Fruit fly (Drosophila melanogaster) Kc167 (cell line): ENCODE data around the gene CG42486.

Source experiments
- Myc ChIP-seq: fragments of >200 bp; optimal IDR thresholded peaks from 2 replicates; lab custom pipeline; 2017; ENCODE audit warnings: missing external identifiers
- Sin3A ChIP-seq: fragments of >200 bp; optimal IDR thresholded peaks from 2 replicates; lab custom pipeline; 2018; ENCODE audit warnings: missing external identifiers
- h ChIP-seq: fragments of >200 bp; optimal IDR thresholded peaks from 3 replicates; lab custom pipeline; 2018; ENCODE audit warnings: missing external identifiers
- insv ChIP-seq: fragments of >200 bp; optimal IDR thresholded peaks from 3 replicates; lab custom pipeline; 2018; ENCODE audit warnings: missing external identifiers
- psq ChIP-seq: fragments of >200 bp; optimal IDR thresholded peaks from 2 replicates; lab custom pipeline; 2017; ENCODE audit warnings: missing external identifiers
- ttk ChIP-seq: sonication (Bioruptor generic); optimal IDR thresholded peaks from 2 replicates; lab custom pipeline; 2017; ENCODE audit warnings: missing external identifiers

The CG42486 gene

dm6 chr2L:11841538-11841937 lies 1.4 kb upstream of the CG42486 start:
- TF ChIP-seq h (lab: Kevin White, UChicago) (no peak), ttk (lab: Kevin White, UChicago) (no peak), psq (lab: Kevin White, UChicago) (no peak), insv (lab: Kevin White, UChicago) (no peak), Myc (lab: Kevin White, UChicago) (no peak), Sin3A (lab: Kevin White, UChicago) (no peak)

DNA sequence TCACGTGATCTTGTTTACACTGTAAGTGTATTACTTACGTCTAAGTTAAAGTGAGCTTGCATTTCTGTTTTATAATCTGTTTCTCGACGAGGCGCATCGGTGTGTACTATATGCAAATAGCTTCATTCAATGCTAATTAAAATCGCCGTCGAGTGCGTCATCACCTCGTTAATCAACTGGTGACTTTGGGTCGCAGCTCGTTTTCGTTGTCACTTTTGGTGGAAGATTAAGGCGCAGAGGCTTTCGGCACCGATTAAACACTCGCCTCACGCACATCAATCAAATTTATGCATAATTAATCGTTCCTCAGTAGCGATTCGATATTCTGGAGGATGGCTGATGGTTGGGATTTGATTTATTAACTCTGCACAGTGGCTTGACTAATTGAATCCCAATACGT lies 1.3 kb downstream of the CG42486 start:
- TF ChIP-seq Myc (lab: Kevin White, UChicago) (no peak), psq (lab: Kevin White, UChicago) (no peak), insv (lab: Kevin White, UChicago) (no peak), Sin3A (lab: Kevin White, UChicago) (no peak)

dm6 chr2L:11845159-11845788 lies 2.3 kb downstream of the CG42486 start:
- TF ChIP-seq insv (lab: Kevin White, UChicago) (no peak), Myc (lab: Kevin White, UChicago) (no peak), psq (lab: Kevin White, UChicago) (no peak), Sin3A (lab: Kevin White, UChicago) (no peak), ttk (lab: Kevin White, UChicago) (no peak), h (lab: Kevin White, UChicago) (no peak)

- TF ChIP-seq Myc (lab: Kevin White, UChicago) (no peak), ttk (lab: Kevin White, UChicago) (no peak), h (lab: Kevin White, UChicago) (no peak), Sin3A (lab: Kevin White, UChicago) (no peak), insv (lab: Kevin White, UChicago) (no peak), psq (lab: Kevin White, UChicago) (no peak)
Measured at dm6 chr2L:11846926-11847325, 4.0 kb downstream of the CG42486 start, which contains the start of gene Mal-B1. TSS of gene Mal-B1 (plus strand) at chr2L:11847226.

dm6 chr2L:11849658-11850057 lies 6.7 kb downstream of the CG42486 start, which contains the start of gene Mal-B2:
TSS of gene Mal-B2 (plus strand) at chr2L:11849958.
- TF ChIP-seq Sin3A (lab: Kevin White, UChicago) (no peak), h (lab: Kevin White, UChicago) (no peak), Myc (lab: Kevin White, UChicago) (no peak)

DNA sequence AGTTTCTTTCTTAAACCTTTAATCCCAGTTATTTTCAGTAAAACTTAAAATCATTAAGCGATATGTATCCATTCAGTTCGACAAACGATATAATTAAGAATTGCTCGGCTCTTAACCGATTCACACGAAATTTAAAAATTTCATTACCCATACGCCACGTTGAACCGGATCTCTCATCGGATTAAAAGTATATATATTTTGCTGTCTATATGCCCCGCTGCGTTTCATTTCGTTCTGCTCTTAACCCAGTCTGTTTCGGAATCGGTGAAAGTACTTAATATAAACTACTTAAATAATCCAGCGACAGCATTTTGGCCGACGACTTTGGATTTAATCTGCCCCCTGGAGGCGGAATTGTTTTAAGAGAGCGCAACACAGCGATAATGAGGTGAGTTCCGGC lies 10.2 kb downstream of the CG42486 start, which contains the start of gene CG42751:
Gene CG42751, plus strand, starts transcription at position 301 of the 400 bp plus-strand sequence.
- no peak for TF ChIP-seq Sin3A (lab: Kevin White, UChicago)
- TF ChIP-seq psq (lab: Kevin White, UChicago): no peak
- TF ChIP-seq h (lab: Kevin White, UChicago): no peak
- no peak for TF ChIP-seq ttk (lab: Kevin White, UChicago)
- TF ChIP-seq insv (lab: Kevin White, UChicago): no peak
- no peak for TF ChIP-seq Myc (lab: Kevin White, UChicago)

DNA sequence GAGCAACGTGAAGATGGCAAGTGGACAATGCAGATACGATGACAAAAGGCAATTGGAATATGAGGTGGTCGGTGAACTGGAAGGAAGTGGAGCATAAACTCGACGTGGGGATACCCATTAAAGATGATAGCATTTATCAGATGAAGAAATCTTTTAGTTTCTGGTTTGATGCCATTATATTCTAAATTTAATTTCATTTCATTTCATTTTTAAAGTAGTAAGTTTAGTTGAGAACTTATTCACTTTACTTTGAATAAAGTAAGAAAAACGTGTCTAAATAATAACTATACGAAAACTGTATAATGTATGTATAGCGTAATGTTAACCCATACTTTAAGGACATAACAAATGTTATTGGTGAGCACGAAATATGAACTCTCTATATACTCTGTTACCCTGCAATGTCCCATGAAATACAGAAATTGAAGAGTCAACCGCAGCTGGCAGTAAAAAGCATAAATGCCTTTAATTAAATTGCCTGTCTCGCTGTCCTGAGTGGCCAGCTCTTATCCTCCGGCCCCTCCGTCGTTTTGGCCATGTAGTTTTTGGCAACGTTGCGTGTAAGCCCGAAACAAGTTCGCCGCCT lies 28.0 kb downstream of the CG42486 start:
- TF ChIP-seq h (lab: Kevin White, UChicago) (no peak), psq (lab: Kevin White, UChicago) (no peak), Myc (lab: Kevin White, UChicago) (no peak), Sin3A (lab: Kevin White, UChicago) (no peak), insv (lab: Kevin White, UChicago) (no peak), ttk (lab: Kevin White, UChicago) (no peak)

- TF ChIP-seq Myc (lab: Kevin White, UChicago): no peak
Measured at dm6 chr2L:11874232-11874765, 31.4 kb downstream of the CG42486 start.

DNA sequence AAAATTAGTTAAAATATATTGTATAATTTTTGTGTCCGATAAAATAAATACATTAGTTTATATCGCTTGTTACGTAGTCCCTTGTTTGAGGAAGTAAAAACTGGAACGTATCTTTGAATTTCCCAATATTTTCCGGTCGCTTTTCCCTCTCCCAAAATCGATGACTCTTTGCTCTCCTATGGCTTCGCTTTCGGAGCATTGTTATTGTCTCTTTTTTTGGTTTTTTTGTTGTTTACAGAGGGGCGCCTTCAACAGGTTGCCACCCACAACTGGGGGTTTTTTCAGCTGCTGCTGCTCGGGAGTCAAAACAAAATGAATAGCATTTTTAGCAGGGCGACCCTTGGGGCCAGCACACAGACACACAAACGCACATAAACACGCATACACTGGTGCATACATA lies 32.0 kb downstream of the CG42486 start:
- TF ChIP-seq h (lab: Kevin White, UChicago) (no peak), insv (lab: Kevin White, UChicago) (no peak), Sin3A (lab: Kevin White, UChicago) (no peak), Myc (lab: Kevin White, UChicago) (no peak), ttk (lab: Kevin White, UChicago) (no peak), psq (lab: Kevin White, UChicago) (no peak)

DNA sequence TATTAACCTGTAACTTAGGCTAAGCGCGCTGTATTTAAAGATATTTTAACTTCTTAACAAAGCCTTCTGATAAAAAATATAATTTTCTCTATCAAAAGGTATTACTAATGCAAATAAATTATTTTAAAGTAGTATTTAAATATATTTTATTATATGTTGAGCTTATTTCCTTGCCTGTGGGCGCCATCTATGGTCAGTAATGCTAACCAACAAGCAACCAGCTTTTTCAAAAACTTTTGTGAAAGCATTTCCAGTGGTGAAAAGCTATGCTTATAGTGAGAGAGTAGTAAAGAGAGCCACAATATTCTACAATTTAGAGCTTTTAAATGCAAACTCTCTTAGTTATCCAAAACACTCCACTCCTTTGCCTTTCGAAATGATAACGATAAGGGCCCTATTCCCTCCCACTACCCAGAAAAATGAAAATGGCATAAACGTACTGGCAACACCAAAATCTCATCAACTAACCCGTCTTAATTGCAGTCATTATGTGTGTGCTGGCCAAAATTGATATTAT lies 35.9 kb downstream of the CG42486 start:
- TF ChIP-seq ttk (lab: Kevin White, UChicago) (no peak), Sin3A (lab: Kevin White, UChicago) (no peak), psq (lab: Kevin White, UChicago) (no peak), Myc (lab: Kevin White, UChicago) (no peak), insv (lab: Kevin White, UChicago) (no peak), h (lab: Kevin White, UChicago) (no peak)

DNA sequence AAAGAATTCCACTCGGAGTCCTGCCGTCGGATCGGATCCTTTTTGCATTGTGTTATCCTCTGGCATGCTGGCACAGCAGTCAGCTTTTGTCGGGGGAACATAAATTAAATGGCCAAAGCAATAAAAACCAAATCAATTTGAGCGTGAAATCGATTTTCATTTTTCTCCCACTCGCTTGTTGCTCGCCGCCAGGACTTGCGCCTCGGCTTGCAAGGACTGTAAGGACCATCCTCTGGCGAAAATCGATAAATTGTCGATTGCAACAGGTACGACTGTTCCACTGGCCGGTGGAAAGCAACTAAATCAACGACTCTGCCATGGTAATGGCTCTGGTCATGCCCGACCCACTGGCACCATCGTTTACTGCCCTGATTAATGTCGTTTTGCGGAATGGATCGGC lies 50.3 kb downstream of the CG42486 start:
- TF ChIP-seq Sin3A (lab: Kevin White, UChicago) (no peak), ttk (lab: Kevin White, UChicago) (no peak), insv (lab: Kevin White, UChicago) (no peak), h (lab: Kevin White, UChicago) (no peak), Myc (lab: Kevin White, UChicago) (no peak), psq (lab: Kevin White, UChicago) (no peak)
